Worm (Caenorhabditis elegans) whole organism, L4 larva: ENCODE measurements around the gene gob-1.

Experiments
- D1046.2 ChIP-seq: fragments of 200-800 bp; sonication (Bioruptor generic); IDR thresholded peaks from 2 replicates; pipeline ENCODE4 v1.3.6; 2022; ENCODE audit warnings: missing genetic modification characterization, missing compliant biosample characterization
- Y48G9A.11 ChIP-seq: fragments of 200-800 bp; sonication (Bioruptor generic); IDR thresholded peaks from 2 replicates; pipeline ENCODE4 v1.3.6; 2022; ENCODE audit warnings: missing genetic modification reagents, missing genetic modification characterization, missing compliant biosample characterization
- lin-39 ChIP-seq: fragments of 150-350 bp; optimal IDR thresholded peaks from 2 replicates; lab custom pipeline; 2014; ENCODE audit warnings: missing biosample characterization, missing genetic modification reagents, missing genetic modification characterization
- lsy-2 ChIP-seq, 2 experiments: fragments of 150-350 bp in 1 of 2; sonication (generic microtip) in 1 of 2; optimal IDR thresholded peaks; 2 replicates each; lab custom pipeline; 2014 to 2017; ENCODE audit warnings: missing biosample characterization in 2 of 2, missing genetic modification characterization in 2 of 2
- nhr-237 ChIP-seq: sonication (generic microtip); optimal IDR thresholded peaks from 2 replicates; lab custom pipeline; 2017; ENCODE audit warnings: missing biosample characterization, missing genetic modification characterization
- nhr-28 ChIP-seq: fragments of 150-350 bp; optimal IDR thresholded peaks from 2 replicates; lab custom pipeline; 2014; ENCODE audit warnings: missing biosample characterization, missing genetic modification characterization
- tag-97 ChIP-seq: fragments of 200-800 bp; sonication (Bioruptor generic); IDR thresholded peaks from 2 replicates; pipeline ENCODE4 v1.3.6; 2022; ENCODE audit warnings: missing genetic modification characterization, missing compliant biosample characterization
- unc-39 ChIP-seq: sonication (generic microtip); optimal IDR thresholded peaks from 2 replicates; lab custom pipeline; 2017; ENCODE audit warnings: missing biosample characterization, missing genetic modification characterization
- ztf-11 ChIP-seq: fragments of 150-350 bp; optimal IDR thresholded peaks from 2 replicates; lab custom pipeline; 2014; ENCODE audit warnings: missing biosample characterization, missing genetic modification characterization

DNA sequence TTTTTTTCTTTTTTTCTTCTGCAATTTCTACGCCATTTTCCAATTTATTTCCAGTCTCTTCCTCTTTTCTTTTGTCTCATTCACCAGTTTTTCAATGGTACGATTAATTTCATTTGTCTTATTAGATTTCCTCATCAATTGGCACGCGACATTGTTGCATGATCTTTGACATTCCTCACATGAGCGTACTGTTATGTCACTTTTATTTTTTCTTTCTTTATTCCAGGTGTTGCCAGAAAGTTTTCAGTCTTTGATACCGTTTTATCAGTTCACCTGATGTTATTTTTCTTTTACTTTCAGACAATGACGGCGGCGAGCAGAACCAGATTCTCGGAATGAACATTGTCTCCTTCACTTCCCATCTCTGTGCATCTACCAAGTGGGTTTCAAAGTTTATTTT is 44.0 kb downstream of the gob-1 start, which contains the start of the genes olrn-1 and C02C6.14:
- TF ChIP-seq nhr-237 (tag; lab: Kevin White, UChicago) (no peak), tag-97 (no peak), lin-39 (no peak), D1046.2 (GFP tag; lab: Robert Waterston, UW) (no peak), lsy-2 (tag; optimal IDR thresholded peaks at IDR 0.05; lab: Kevin White, UChicago) (no peak), unc-39 (tag; lab: Kevin White, UChicago) (no peak), nhr-28 (tag; lab: Kevin White, UChicago) (no peak), Y48G9A.11 (GFP tag; lab: Robert Waterston, UW) (no peak), ztf-11 (tag; lab: Kevin White, UChicago) (no peak)
